Fruit fly (Drosophila melanogaster): ENCODE measurements around the gene CG8260.

dm6 chrX:15740288-15740726 is 15.8 kb upstream of the CG8260 start:
- TF ChIP-seq sug (tag; optimal IDR thresholded peaks at IDR 0.05) (peak; percentile 54), Blimp-1 (GFP tag; optimal IDR thresholded peaks at IDR 0.05) (peak; percentile 48), CG4707 (GFP tag; optimal IDR thresholded peaks at IDR 0.05) (peak; percentile 14), CG17802 (tag; optimal IDR thresholded peaks at IDR 0.05) (no peak), chinmo (GFP tag; IDR thresholded peaks at IDR 0.05; ENCODE audit: partially characterized antibody) (no peak), CG9215 (GFP tag; IDR thresholded peaks at IDR 0.05) (peak; percentile 71), MESR4 (GFP tag; optimal IDR thresholded peaks at IDR 0.05) (no peak)
